Fruit fly (Drosophila melanogaster) whole organism, embryonic: Measurements from ENCODE around the gene Trim9.

Experiments used
- CG3163 ChIP-seq: fragments of 200-800 bp; sonication (Bioruptor generic); optimal IDR thresholded peaks from 3 replicates; lab custom pipeline; 2016; ENCODE audit warnings: missing biosample characterization, missing genetic modification characterization
- CG42726 ChIP-seq: fragments of 200-800 bp; sonication (Bioruptor generic); IDR thresholded peaks from 2 replicates; pipeline ENCODE4 v1.3.6; 2022; ENCODE audit warnings: missing biosample characterization, missing genetic modification characterization; ENCODE audit not compliant: partially characterized antibody
- Hr39 ChIP-seq: fragments of >200 bp; optimal IDR thresholded peaks from 2 replicates; lab custom pipeline; 2017
- Hsf ChIP-seq: fragments of 200-800 bp; sonication (Bioruptor generic); optimal IDR thresholded peaks from 3 replicates; lab custom pipeline; 2016; ENCODE audit warnings: missing biosample characterization, missing genetic modification characterization
- ato ChIP-seq: fragments of 200-800 bp; sonication (Bioruptor generic); IDR thresholded peaks from 2 replicates; pipeline ENCODE4 v1.3.6; 2022; ENCODE audit warnings: missing biosample characterization, missing genetic modification characterization; ENCODE audit not compliant: partially characterized antibody

DNA sequence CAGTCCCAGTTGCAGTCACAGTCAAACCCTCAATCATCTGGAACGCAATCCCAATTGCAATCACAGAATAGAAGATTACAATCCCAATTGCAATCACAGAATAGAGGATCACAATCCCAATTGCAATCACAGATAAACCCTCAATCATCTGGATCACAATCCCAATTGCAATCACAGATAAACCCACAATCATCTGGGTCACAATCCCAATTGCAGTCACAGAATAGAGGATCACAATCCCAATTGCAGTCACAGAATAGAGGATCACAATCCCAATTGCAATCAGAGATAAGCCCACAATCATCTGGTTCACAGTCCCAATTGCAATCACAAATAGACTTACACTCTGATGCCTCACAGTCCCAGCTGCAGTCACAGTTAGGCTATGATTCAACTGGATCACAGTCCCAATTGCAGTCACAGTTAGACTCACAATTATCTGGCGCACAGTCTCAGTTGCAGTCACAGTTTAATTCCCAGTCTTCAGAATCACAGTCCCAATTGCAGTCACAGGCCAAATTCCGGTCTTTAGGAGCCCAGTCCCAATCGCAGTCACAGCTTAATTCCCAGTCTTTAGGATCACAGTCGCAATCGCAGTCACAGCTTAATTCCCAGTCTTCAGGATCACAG, 103.2 kb downstream of the Trim9 start:
- TF ChIP-seq Hr39 (lab: Kevin White, UChicago) (no peak), CG3163 (no peak), ato (GFP tag; lab: Robert Waterston, UW) (no peak), CG42726 (GFP tag; lab: Robert Waterston, UW) (no peak), Hsf (no peak)
